Fruit fly (Drosophila melanogaster) whole organism, embryonic: ENCODE data around the gene CG43915.

Source experiments
- Abd-B ChIP-seq: fragments of 200-800 bp; sonication (Bioruptor generic); optimal IDR thresholded peaks from 2 replicates; lab custom pipeline; 2018; ENCODE audit warnings: missing biosample characterization, mild to moderate bottlenecking, missing genetic modification characterization, moderate library complexity
- Ada2b ChIP-seq: fragments of 200-800 bp; sonication (Bioruptor generic); IDR thresholded peaks from 2 replicates; pipeline ENCODE4 v1.3.6; 2022; ENCODE audit warnings: missing biosample characterization, missing genetic modification characterization
- Adf1 ChIP-seq: fragments of 200-800 bp; sonication (Bioruptor generic); IDR thresholded peaks from 2 replicates; pipeline ENCODE4 v1.3.6; 2022; ENCODE audit warnings: missing biosample characterization, missing genetic modification characterization
- Awh ChIP-seq: fragments of 200-800 bp; sonication (Bioruptor generic); IDR thresholded peaks from 2 replicates; pipeline ENCODE4, ENCODE4 v1.3.6; 2022; ENCODE audit warnings: missing biosample characterization, missing genetic modification characterization
- CG10274 ChIP-seq: fragments of 200-800 bp; sonication (Bioruptor generic); optimal IDR thresholded peaks from 3 replicates; lab custom pipeline; 2017; ENCODE audit warnings: missing biosample characterization, mild to moderate bottlenecking, missing genetic modification characterization
- CG10321 ChIP-seq: fragments of 200-800 bp; sonication (Bioruptor generic); IDR thresholded peaks from 2 replicates; pipeline ENCODE4 v1.3.6; 2022; ENCODE audit warnings: missing biosample characterization, missing genetic modification characterization
- CG10462 ChIP-seq: fragments of 200-800 bp; sonication (Bioruptor generic); optimal IDR thresholded peaks from 2 replicates; lab custom pipeline; 2016; ENCODE audit warnings: missing biosample characterization, missing genetic modification characterization
- CG12236 ChIP-seq: fragments of 200-800 bp; sonication (Bioruptor generic); optimal IDR thresholded peaks from 2 replicates; lab custom pipeline; 2016; ENCODE audit warnings: missing biosample characterization, missing genetic modification characterization
- CG14050 ChIP-seq: fragments of 200-800 bp; sonication (Bioruptor generic); IDR thresholded peaks from 3 replicates; pipeline ENCODE4 v1.3.6; 2022; ENCODE audit warnings: missing biosample characterization, missing genetic modification characterization
- CG17385 ChIP-seq: fragments of 200-800 bp; sonication (Bioruptor generic); optimal IDR thresholded peaks from 3 replicates; lab custom pipeline; 2018; ENCODE audit warnings: missing biosample characterization, mild to moderate bottlenecking, missing genetic modification characterization
- CG1792 ChIP-seq: fragments of 200-800 bp; sonication (Bioruptor generic); optimal IDR thresholded peaks from 2 replicates; lab custom pipeline; 2016; ENCODE audit warnings: missing biosample characterization, missing genetic modification characterization
- CG34376 ChIP-seq: fragments of 200-800 bp; sonication (Bioruptor generic); optimal IDR thresholded peaks from 2 replicates; lab custom pipeline; 2018; ENCODE audit warnings: missing biosample characterization, mild to moderate bottlenecking, missing genetic modification characterization
- CG42726 ChIP-seq: fragments of 200-800 bp; sonication (Bioruptor generic); IDR thresholded peaks from 2 replicates; pipeline ENCODE4 v1.3.6; 2022; ENCODE audit warnings: missing biosample characterization, missing genetic modification characterization; ENCODE audit not compliant: partially characterized antibody
- CG4328 ChIP-seq: fragments of 200-800 bp; sonication (Bioruptor generic); optimal IDR thresholded peaks from 3 replicates; lab custom pipeline; 2017; ENCODE audit warnings: missing biosample characterization, missing genetic modification reagents, missing genetic modification characterization
- CG4617 ChIP-seq: fragments of 200-800 bp; sonication (Bioruptor generic); optimal IDR thresholded peaks from 3 replicates; lab custom pipeline; 2016; ENCODE audit warnings: missing biosample characterization, missing genetic modification characterization, borderline replicate concordance
- CG5245 ChIP-seq: fragments of 200-800 bp; sonication (Bioruptor generic); optimal IDR thresholded peaks from 3 replicates; lab custom pipeline; 2016; ENCODE audit warnings: missing biosample characterization, missing genetic modification characterization
- CG9797 ChIP-seq: fragments of 200-800 bp; sonication (Bioruptor generic); optimal IDR thresholded peaks from 3 replicates; lab custom pipeline; 2018; ENCODE audit warnings: missing biosample characterization, mild to moderate bottlenecking, missing genetic modification characterization
- D ChIP-seq, 2 experiments: fragments of 200-800 bp in 1 of 2; fragments of >200 bp in 1 of 2; sonication (Bioruptor generic) in 1 of 2; optimal IDR thresholded peaks; 2 replicates in 1 of 2; 3 replicates in 1 of 2; lab custom pipeline; 2017; ENCODE audit warnings: mild to moderate bottlenecking in 1 of 2, missing biosample characterization in 1 of 2, missing genetic modification characterization in 1 of 2, missing genetic modification reagents in 1 of 2
- D19A ChIP-seq: fragments of 200-800 bp; optimal IDR thresholded peaks from 3 replicates; lab custom pipeline; 2019; ENCODE audit warnings: missing biosample characterization, mild to moderate bottlenecking, missing genetic modification characterization, moderate library complexity
- Deaf1 ChIP-seq: fragments of 200-800 bp; optimal IDR thresholded peaks from 3 replicates; lab custom pipeline; 2019; ENCODE audit warnings: missing biosample characterization, mild to moderate bottlenecking, missing genetic modification characterization, moderate library complexity
- Dll ChIP-seq: fragments of 200-800 bp; sonication (Bioruptor generic); IDR thresholded peaks from 4 replicates; pipeline ENCODE4 v1.3.6; 2022; ENCODE audit warnings: missing biosample characterization, missing genetic modification characterization; ENCODE audit not compliant: partially characterized antibody
- Drgx ChIP-seq: fragments of 200-800 bp; sonication (Bioruptor generic); IDR thresholded peaks from 2 replicates; pipeline ENCODE4 v1.3.6; 2022; ENCODE audit warnings: missing biosample characterization, missing genetic modification characterization
- ERR ChIP-seq: fragments of 200-800 bp; sonication (Bioruptor generic); optimal IDR thresholded peaks from 2 replicates; lab custom pipeline; 2016; ENCODE audit warnings: missing biosample characterization, missing genetic modification characterization
- GATAe ChIP-seq: fragments of 200-800 bp; sonication (Bioruptor generic); conservative IDR thresholded peaks from 2 replicates; pipeline ENCODE4 v1.3.6; 2022; ENCODE audit warnings: missing biosample characterization, missing genetic modification characterization
- Hmr ChIP-seq: fragments of 200-800 bp; sonication (Bioruptor generic); optimal IDR thresholded peaks from 3 replicates; lab custom pipeline; 2017; ENCODE audit warnings: mild to moderate bottlenecking, missing biosample characterization, missing genetic modification reagents, missing genetic modification characterization
- Mes4 ChIP-seq: fragments of 200-800 bp; sonication (Bioruptor generic); optimal IDR thresholded peaks from 2 replicates; lab custom pipeline; 2016; ENCODE audit warnings: missing biosample characterization, missing genetic modification characterization
- NFAT ChIP-seq: fragments of 200-800 bp; sonication (Bioruptor generic); IDR thresholded peaks from 2 replicates; pipeline ENCODE4 v1.3.6; 2022; ENCODE audit warnings: missing biosample characterization, missing genetic modification characterization
- NfI ChIP-seq: fragments of 200-800 bp; sonication (Bioruptor generic); optimal IDR thresholded peaks from 3 replicates; lab custom pipeline; 2018; ENCODE audit warnings: missing biosample characterization, mild to moderate bottlenecking, missing genetic modification characterization, moderate library complexity
- Sox102F ChIP-seq: fragments of 200-800 bp; sonication (Bioruptor generic); optimal IDR thresholded peaks from 2 replicates; lab custom pipeline; 2018; ENCODE audit warnings: missing biosample characterization, mild to moderate bottlenecking, missing genetic modification characterization, moderate library complexity
- Sry-β ChIP-seq: fragments of 200-800 bp; sonication (Bioruptor generic); optimal IDR thresholded peaks from 2 replicates; lab custom pipeline; 2018; ENCODE audit warnings: missing biosample characterization, mild to moderate bottlenecking, missing genetic modification characterization, moderate library complexity
- Ssrp ChIP-seq: fragments of 200-800 bp; sonication (Bioruptor generic); optimal IDR thresholded peaks from 2 replicates; lab custom pipeline; 2018; ENCODE audit warnings: missing biosample characterization, mild to moderate bottlenecking, missing genetic modification characterization, moderate library complexity
- az2 ChIP-seq: fragments of 200-800 bp; sonication (Bioruptor generic); optimal IDR thresholded peaks from 3 replicates; lab custom pipeline; 2016; ENCODE audit warnings: missing biosample characterization, missing genetic modification characterization
- bowl ChIP-seq: fragments of 200-800 bp; sonication (Bioruptor generic); IDR thresholded peaks from 2 replicates; pipeline ENCODE4 v1.3.6; 2022; ENCODE audit warnings: missing biosample characterization, missing genetic modification characterization
- fd96Cb ChIP-seq: fragments of 200-800 bp; sonication (Bioruptor generic); optimal IDR thresholded peaks from 2 replicates; lab custom pipeline; 2018; ENCODE audit warnings: missing biosample characterization, mild to moderate bottlenecking, missing genetic modification characterization, moderate library complexity
- grau ChIP-seq: fragments of 200-800 bp; optimal IDR thresholded peaks from 3 replicates; lab custom pipeline; 2019; ENCODE audit warnings: missing biosample characterization, mild to moderate bottlenecking, missing genetic modification characterization, moderate library complexity
- grn ChIP-seq: fragments of 200-800 bp; sonication (Bioruptor generic); optimal IDR thresholded peaks from 3 replicates; lab custom pipeline; 2017; ENCODE audit warnings: missing biosample characterization, missing genetic modification characterization
- gro ChIP-seq: fragments of 200-800 bp; sonication (Bioruptor generic); optimal IDR thresholded peaks from 2 replicates; lab custom pipeline; 2016; ENCODE audit warnings: missing biosample characterization, missing genetic modification characterization
- her ChIP-seq: fragments of 200-800 bp; sonication (Bioruptor generic); optimal IDR thresholded peaks from 2 replicates; lab custom pipeline; 2016; ENCODE audit warnings: missing biosample characterization, missing genetic modification characterization
- hkb ChIP-seq, 2 experiments: fragments of 200-800 bp in 1 of 2; fragments of >200 bp in 1 of 2; sonication (Bioruptor generic) in 1 of 2; IDR thresholded peaks in 1 of 2; optimal IDR thresholded peaks in 1 of 2; 2 replicates each; pipeline versions ENCODE4 v1.3.6 to Lab custom; 2017 to 2022; ENCODE audit warnings: missing biosample characterization in 1 of 2, missing genetic modification characterization in 1 of 2
- ken ChIP-seq: fragments of 200-800 bp; sonication (Bioruptor generic); IDR thresholded peaks from 3 replicates; pipeline ENCODE4 v1.3.6; 2022; ENCODE audit warnings: missing biosample characterization, missing genetic modification characterization
- klu ChIP-seq: fragments of 200-800 bp; sonication (Bioruptor generic); IDR thresholded peaks from 2 replicates; pipeline ENCODE4 v1.3.6; 2022; ENCODE audit warnings: missing biosample characterization, missing genetic modification characterization
- maf-S ChIP-seq: fragments of 200-800 bp; sonication (Bioruptor generic); optimal IDR thresholded peaks from 2 replicates; lab custom pipeline; 2016; ENCODE audit warnings: missing biosample characterization, missing genetic modification characterization
- mirr ChIP-seq: fragments of 200-800 bp; sonication (Bioruptor generic); optimal IDR thresholded peaks from 3 replicates; lab custom pipeline; 2018; ENCODE audit warnings: missing biosample characterization, mild to moderate bottlenecking, missing genetic modification characterization
- pb ChIP-seq: fragments of 200-800 bp; sonication (Bioruptor generic); optimal IDR thresholded peaks from 3 replicates; lab custom pipeline; 2016; ENCODE audit warnings: missing biosample characterization, missing genetic modification characterization
- prd ChIP-seq, 3 experiments: fragments of >200 bp in 2 of 3; fragments of 200-800 bp in 1 of 3; sonication (Bioruptor generic) in 1 of 3; optimal IDR thresholded peaks in 2 of 3; IDR thresholded peaks in 1 of 3; 2 replicates in 2 of 3; 3 replicates in 1 of 3; pipeline versions ENCODE4 v1.3.6 to Lab custom; 2017 to 2022; ENCODE audit warnings: missing biosample characterization in 1 of 3, missing genetic modification characterization in 1 of 3
- sd ChIP-seq: fragments of 200-800 bp; sonication (Bioruptor generic); optimal IDR thresholded peaks from 3 replicates; lab custom pipeline; 2018; ENCODE audit warnings: missing biosample characterization, mild to moderate bottlenecking, missing genetic modification characterization, moderate library complexity
- seq ChIP-seq: fragments of 200-800 bp; sonication (Bioruptor generic); IDR thresholded peaks from 2 replicates; pipeline ENCODE4 v1.3.6; 2022; ENCODE audit warnings: missing biosample characterization, missing genetic modification characterization
- tap ChIP-seq: fragments of 200-800 bp; optimal IDR thresholded peaks from 3 replicates; lab custom pipeline; 2019; ENCODE audit warnings: missing biosample characterization, mild to moderate bottlenecking, missing genetic modification characterization, moderate library complexity
- tio ChIP-seq: fragments of 200-800 bp; sonication (Bioruptor generic); optimal IDR thresholded peaks from 2 replicates; lab custom pipeline; 2017; ENCODE audit warnings: missing biosample characterization, missing genetic modification characterization, inconsistent platforms
- tna ChIP-seq: fragments of 200-800 bp; sonication (Bioruptor generic); IDR thresholded peaks from 2 replicates; pipeline ENCODE4 v1.3.6; 2022; ENCODE audit warnings: missing biosample characterization, missing genetic modification characterization; ENCODE audit not compliant: partially characterized antibody

Gene CG43915

dm6 chr3L:3925487-3925886 is 47.2 kb upstream of the CG43915 start (continued):
- TF ChIP-seq grn (peak; percentile 21), Sry-β (GFP tag; lab: Kevin White, UChicago) (no peak), Hmr (GFP tag; lab: Kevin White, UChicago) (peak; percentile 54), sd (tag; lab: Kevin White, UChicago) (peak; percentile 65), fd96Cb (tag; lab: Kevin White, UChicago) (no peak), grau (tag; lab: Kevin White, UChicago) (no peak), ERR (GFP tag; lab: Kevin White, UChicago) (no peak), bowl (no peak), CG4328 (GFP tag; lab: Kevin White, UChicago) (no peak), Abd-B (no peak), Awh (GFP tag; lab: Robert Waterston, UW) (no peak), CG17385 (GFP tag; lab: Kevin White, UChicago) (no peak), CG42726 (GFP tag; lab: Robert Waterston, UW) (no peak), CG5245 (GFP tag; lab: Kevin White, UChicago) (no peak), maf-S (GFP tag; lab: Kevin White, UChicago) (no peak), Dll (GFP tag; lab: Robert Waterston, UW) (no peak), D (optimal IDR thresholded peaks at IDR 0.05; lab: Kevin White, UChicago) (no peak), D (GFP tag; optimal IDR thresholded peaks at IDR 0.05; lab: Kevin White, UChicago) (no peak), Ssrp (tag; lab: Kevin White, UChicago) (no peak), az2 (no peak), CG10321 (GFP tag; lab: Robert Waterston, UW) (no peak), seq (no peak), Mes4 (GFP tag; lab: Kevin White, UChicago) (no peak), CG9797 (GFP tag; lab: Kevin White, UChicago) (no peak), tna (no peak), CG34376 (GFP tag; lab: Kevin White, UChicago) (peak; percentile 60), CG12236 (GFP tag; lab: Kevin White, UChicago) (no peak), tap (tag; lab: Kevin White, UChicago) (no peak), Sox102F (GFP tag; lab: Kevin White, UChicago) (no peak), Deaf1 (tag; lab: Kevin White, UChicago) (peak; percentile 97), Drgx (no peak), GATAe (GFP tag; lab: Robert Waterston, UW) (0 out of 2 replicates have a peak, but pooled peaks have one; percentile 22), mirr (GFP tag; lab: Kevin White, UChicago) (peak; percentile 2), Adf1 (peak; percentile 42; the same call in 1 of the 2 replicates), klu (no peak), hkb (optimal IDR thresholded peaks at IDR 0.05; lab: Kevin White, UChicago) (no peak), hkb (GFP tag; IDR thresholded peaks at IDR 0.05; lab: Robert Waterston, UW) (no peak), NFAT (GFP tag; lab: Robert Waterston, UW) (no peak), prd (optimal IDR thresholded peaks at IDR 0.05; lab: Kevin White, UChicago) (no peak), prd (GFP tag; IDR thresholded peaks at IDR 0.05; lab: Robert Waterston, UW) (no peak), D19A (tag; lab: Kevin White, UChicago) (no peak), CG1792 (no peak), tio (GFP tag; lab: Kevin White, UChicago) (no peak), her (GFP tag; lab: Kevin White, UChicago) (no peak), NfI (no peak), CG10462 (no peak), gro (GFP tag; lab: Kevin White, UChicago) (no peak), CG14050 (no peak), pb (GFP tag; lab: Kevin White, UChicago) (no peak), Ada2b (GFP tag; lab: Robert Waterston, UW) (no peak), ken (GFP tag; lab: Robert Waterston, UW) (no peak), CG4617 (no peak), CG10274 (GFP tag; lab: Kevin White, UChicago) (no peak)
